Worm (Caenorhabditis elegans) whole organism, L3 larva: ENCODE data around the gene srg-50.

Experiments used
- R02D3.7 ChIP-seq: fragments of 150-350 bp; optimal IDR thresholded peaks from 2 replicates; lab custom pipeline; 2014; ENCODE audit warnings: missing biosample characterization, missing genetic modification characterization
- ceh-82 ChIP-seq: fragments of 150-350 bp; optimal IDR thresholded peaks from 2 replicates; lab custom pipeline; 2014; ENCODE audit warnings: missing biosample characterization, missing genetic modification characterization
- elt-3 ChIP-seq, 3 experiments: fragments of 150-350 bp in 1 of 3; sonication (generic microtip) in 2 of 3; optimal IDR thresholded peaks; 2 replicates in 2 of 3; 4 replicates in 1 of 3; lab custom pipeline; 2014 to 2017; ENCODE audit warnings: missing biosample characterization in 3 of 3, missing genetic modification characterization in 3 of 3
- fkh-10 ChIP-seq: sonication (generic microtip); optimal IDR thresholded peaks from 2 replicates; lab custom pipeline; 2017; ENCODE audit warnings: missing biosample characterization, missing genetic modification reagents, missing genetic modification characterization
- fos-1 ChIP-seq: fragments of 150-350 bp; optimal IDR thresholded peaks from 2 replicates; lab custom pipeline; 2014; ENCODE audit warnings: missing biosample characterization, missing genetic modification characterization
- nfya-1 ChIP-seq: sonication (generic microtip); optimal IDR thresholded peaks from 2 replicates; lab custom pipeline; 2017; ENCODE audit warnings: missing genetic modification characterization, mild to moderate bottlenecking, missing compliant biosample characterization, antibody characterized with exemption, moderate library complexity; ENCODE audit not compliant: insufficient read depth
- nhr-11 ChIP-seq: fragments of 150-350 bp; optimal IDR thresholded peaks from 2 replicates; lab custom pipeline; 2014; ENCODE audit warnings: missing biosample characterization, missing genetic modification characterization
- nhr-28 ChIP-seq: fragments of 150-350 bp; optimal IDR thresholded peaks from 2 replicates; lab custom pipeline; 2014; ENCODE audit warnings: missing biosample characterization, missing genetic modification characterization
- pha-4 ChIP-seq: fragments of 150-350 bp; optimal IDR thresholded peaks from 2 replicates; lab custom pipeline; 2014; ENCODE audit warnings: missing biosample characterization, missing genetic modification reagents, missing genetic modification characterization
- skn-1 ChIP-seq: fragments of 150-350 bp; optimal IDR thresholded peaks from 2 replicates; lab custom pipeline; 2014; ENCODE audit warnings: missing biosample characterization, missing genetic modification characterization
- snpc-4 ChIP-seq: fragments of 150-350 bp; optimal IDR thresholded peaks from 2 replicates; lab custom pipeline; 2014; ENCODE audit warnings: missing biosample characterization, missing genetic modification characterization
- ztf-4 ChIP-seq: fragments of 150-350 bp; optimal IDR thresholded peaks from 2 replicates; lab custom pipeline; 2014; ENCODE audit warnings: missing biosample characterization, missing genetic modification characterization

ce11 chrIV:7111354-7111753 is 36.4 kb upstream of the srg-50 start, which contains the start of the genes ZC477.7 and ssq-3:
- TF ChIP-seq snpc-4 (tag; lab: Kevin White, UChicago) = no peak
- no peak for TF ChIP-seq ztf-4 (tag; lab: Kevin White, UChicago)
- TF ChIP-seq ceh-82 = no peak
- TF ChIP-seq fkh-10 = no peak
- TF ChIP-seq elt-3 (tag; optimal IDR thresholded peaks at IDR 0.05; lab: Kevin White, UChicago) = no peak
- TF ChIP-seq nhr-28 (tag; lab: Kevin White, UChicago) = no peak
- TF ChIP-seq fos-1 (tag; lab: Kevin White, UChicago) = no peak
- no peak for TF ChIP-seq nfya-1
- TF ChIP-seq nhr-11 (tag; lab: Kevin White, UChicago) = no peak
- TF ChIP-seq R02D3.7 (tag; lab: Kevin White, UChicago) = no peak
- no peak for TF ChIP-seq skn-1
- no peak for TF ChIP-seq pha-4 (tag; lab: Kevin White, UChicago)
